Worm (Caenorhabditis elegans) whole organism, L4 larva: ENCODE measurements around the gene F32D8.14.

ENCODE experiments used
- F44E2.7 ChIP-seq: fragments of 200-800 bp; sonication (Bioruptor generic); IDR thresholded peaks from 2 replicates; pipeline ENCODE4 v2.1.2; 2022; ENCODE audit warnings: missing genetic modification characterization, missing compliant biosample characterization
- R02D3.7 ChIP-seq: fragments of 150-350 bp; sonication (generic microtip); optimal IDR thresholded peaks from 3 replicates; lab custom pipeline; 2014; ENCODE audit warnings: missing biosample characterization, missing genetic modification characterization
- T20F7.1 ChIP-seq: fragments of 200-800 bp; sonication (Bioruptor generic); optimal IDR thresholded peaks from 2 replicates; lab custom pipeline; 2018; ENCODE audit warnings: mild to moderate bottlenecking, missing genetic modification characterization, missing compliant biosample characterization
- aha-1 ChIP-seq: fragments of 150-350 bp; peaks from one replicate; lab custom pipeline; 2014; ENCODE audit warnings: missing biosample characterization, missing genetic modification characterization
- aly-2 ChIP-seq: sonication (generic microtip); optimal IDR thresholded peaks from 2 replicates; lab custom pipeline; 2018; ENCODE audit warnings: missing biosample characterization, missing genetic modification characterization
- attf-4 ChIP-seq: sonication (generic microtip); optimal IDR thresholded peaks from 3 replicates; lab custom pipeline; 2017; ENCODE audit warnings: missing biosample characterization, missing genetic modification characterization
- ceh-28 ChIP-seq: fragments of 150-350 bp; optimal IDR thresholded peaks from 2 replicates; lab custom pipeline; 2014; ENCODE audit warnings: missing biosample characterization, missing genetic modification reagents, missing genetic modification characterization
- ceh-32 ChIP-seq: sonication (generic microtip); optimal IDR thresholded peaks from 2 replicates; lab custom pipeline; 2016; ENCODE audit warnings: mild to moderate bottlenecking, missing genetic modification characterization, missing compliant biosample characterization; ENCODE audit not compliant: poor library complexity
- ceh-62 ChIP-seq: sonication (generic microtip); optimal IDR thresholded peaks from 2 replicates; lab custom pipeline; 2017; ENCODE audit warnings: missing biosample characterization, missing genetic modification characterization
- ceh-82 ChIP-seq: sonication (generic microtip); optimal IDR thresholded peaks from 2 replicates; lab custom pipeline; 2017; ENCODE audit warnings: missing biosample characterization, missing genetic modification characterization
- cey-2 ChIP-seq: sonication (generic microtip); optimal IDR thresholded peaks from 3 replicates; lab custom pipeline; 2017; ENCODE audit warnings: missing genetic modification characterization, mild to moderate bottlenecking, missing compliant biosample characterization, antibody characterized with exemption, borderline replicate concordance; ENCODE audit not compliant: insufficient read depth
- ctbp-1 ChIP-seq: fragments of 200-800 bp; sonication (Bioruptor generic); IDR thresholded peaks from 2 replicates; pipeline ENCODE4 v1.3.6; 2022; ENCODE audit warnings: missing genetic modification reagents, missing genetic modification characterization, missing compliant biosample characterization
- daf-12 ChIP-seq: fragments of 150-350 bp; optimal IDR thresholded peaks from 2 replicates; lab custom pipeline; 2014; ENCODE audit warnings: missing biosample characterization, missing genetic modification reagents, missing genetic modification characterization
- daf-16 ChIP-seq, 3 experiments: sonication (generic microtip); optimal IDR thresholded peaks; 2 replicates each; lab custom pipeline; 2016 to 2017; ENCODE audit warnings: missing genetic modification characterization in 3 of 3, missing genetic modification reagents in 3 of 3, mild to moderate bottlenecking in 2 of 3, missing compliant biosample characterization in 2 of 3, missing biosample characterization in 1 of 3, moderate library complexity in 1 of 3
- dmd-6 ChIP-seq: fragments of 200-800 bp; sonication (Bioruptor generic); IDR thresholded peaks from 2 replicates; pipeline ENCODE4 v1.3.6; 2022; ENCODE audit warnings: missing genetic modification reagents, missing genetic modification characterization, missing compliant biosample characterization
- dpl-1 ChIP-seq: fragments of 150-350 bp; optimal IDR thresholded peaks from 2 replicates; lab custom pipeline; 2014; ENCODE audit warnings: missing biosample characterization, missing genetic modification reagents, missing genetic modification characterization
- egl-43 ChIP-seq: fragments of 200-800 bp; sonication (Bioruptor generic); IDR thresholded peaks from 2 replicates; pipeline ENCODE4 v1.3.6; 2022; ENCODE audit warnings: missing genetic modification reagents, missing genetic modification characterization, missing compliant biosample characterization
- fkh-10 ChIP-seq: fragments of 150-350 bp; optimal IDR thresholded peaks from 2 replicates; lab custom pipeline; 2014; ENCODE audit warnings: missing biosample characterization, missing genetic modification reagents, missing genetic modification characterization
- gei-8 ChIP-seq: fragments of 200-800 bp; sonication (Bioruptor generic); optimal IDR thresholded peaks from 2 replicates; lab custom pipeline; 2018; ENCODE audit warnings: mild to moderate bottlenecking, missing genetic modification characterization, missing compliant biosample characterization
- hif-1 ChIP-seq, 2 experiments: sonication (generic microtip); optimal IDR thresholded peaks; 2 replicates each; lab custom pipeline; 2016 to 2017; ENCODE audit warnings: missing compliant biosample characterization in 2 of 2, missing genetic modification characterization in 2 of 2, missing genetic modification reagents in 2 of 2, missing genotype in 2 of 2, mild to moderate bottlenecking in 1 of 2
- hlh-11 ChIP-seq: fragments of 200-800 bp; sonication (Bioruptor generic); optimal IDR thresholded peaks from 2 replicates; lab custom pipeline; 2018; ENCODE audit warnings: mild to moderate bottlenecking, missing genetic modification characterization, missing compliant biosample characterization
- hlh-30 ChIP-seq: sonication (generic microtip); optimal IDR thresholded peaks from 2 replicates; lab custom pipeline; 2017; ENCODE audit warnings: antibody characterized with exemption, mild to moderate bottlenecking, missing genetic modification characterization, missing compliant biosample characterization; ENCODE audit not compliant: insufficient read depth
- hmg-1.1 ChIP-seq: fragments of 200-800 bp; sonication (Bioruptor generic); IDR thresholded peaks from 2 replicates; pipeline ENCODE4 v1.3.6; 2022; ENCODE audit warnings: missing genetic modification reagents, missing genetic modification characterization, missing compliant biosample characterization
- jun-1 ChIP-seq: fragments of 150-350 bp; optimal IDR thresholded peaks from 2 replicates; lab custom pipeline; 2014; ENCODE audit warnings: missing biosample characterization, missing genetic modification reagents, missing genetic modification characterization
- lin-1 ChIP-seq: fragments of 200-800 bp; sonication (Bioruptor generic); IDR thresholded peaks from 2 replicates; pipeline ENCODE4 v1.3.6; 2022; ENCODE audit warnings: missing genetic modification reagents, missing genetic modification characterization, missing compliant biosample characterization
- lin-29 ChIP-seq: fragments of 200-800 bp; sonication (Bioruptor generic); IDR thresholded peaks from 2 replicates; pipeline ENCODE4 v1.3.6; 2022; ENCODE audit warnings: missing genetic modification reagents, missing genetic modification characterization, missing compliant biosample characterization
- lir-3 ChIP-seq: sonication (generic microtip); optimal IDR thresholded peaks from 2 replicates; lab custom pipeline; 2016; ENCODE audit warnings: mild to moderate bottlenecking, missing genetic modification characterization, missing compliant biosample characterization
- lsy-2 ChIP-seq, 2 experiments: fragments of 150-350 bp in 1 of 2; sonication (generic microtip) in 1 of 2; optimal IDR thresholded peaks; 2 replicates each; lab custom pipeline; 2014 to 2017; ENCODE audit warnings: missing biosample characterization in 2 of 2, missing genetic modification characterization in 2 of 2
- madf-5 ChIP-seq, 2 experiments: fragments of 200-800 bp; sonication (Bioruptor generic); IDR thresholded peaks; 2 replicates each; pipeline ENCODE4 v1.3.6; 2022; ENCODE audit warnings: missing compliant biosample characterization in 2 of 2, missing genetic modification characterization in 2 of 2
- mep-1 ChIP-seq: fragments of 150-350 bp; sonication (generic microtip); optimal IDR thresholded peaks from 3 replicates; lab custom pipeline; 2014; ENCODE audit warnings: missing biosample characterization, missing genetic modification characterization
- mes-2 ChIP-seq: sonication (generic microtip); optimal IDR thresholded peaks from 2 replicates; lab custom pipeline; 2016; ENCODE audit warnings: missing genotype, mild to moderate bottlenecking, missing genetic modification characterization, missing compliant biosample characterization; ENCODE audit not compliant: poor library complexity, severe bottlenecking
- mxl-3 ChIP-seq: fragments of 200-800 bp; sonication (Bioruptor generic); optimal IDR thresholded peaks from 2 replicates; lab custom pipeline; 2018; ENCODE audit warnings: mild to moderate bottlenecking, missing genetic modification characterization, missing compliant biosample characterization
- nhr-102 ChIP-seq: sonication (generic microtip); optimal IDR thresholded peaks from 2 replicates; lab custom pipeline; 2016; ENCODE audit warnings: mild to moderate bottlenecking, missing genetic modification characterization, moderate library complexity, missing compliant biosample characterization
- nhr-11 ChIP-seq: fragments of 150-350 bp; optimal IDR thresholded peaks from 2 replicates; lab custom pipeline; 2014; ENCODE audit warnings: missing biosample characterization, missing genetic modification characterization
- nhr-237 ChIP-seq: sonication (generic microtip); optimal IDR thresholded peaks from 2 replicates; lab custom pipeline; 2017; ENCODE audit warnings: missing biosample characterization, missing genetic modification characterization
- nhr-28 ChIP-seq: fragments of 150-350 bp; optimal IDR thresholded peaks from 2 replicates; lab custom pipeline; 2014; ENCODE audit warnings: missing biosample characterization, missing genetic modification characterization
- nhr-42 ChIP-seq: fragments of 200-800 bp; sonication (Bioruptor generic); IDR thresholded peaks from 2 replicates; pipeline ENCODE4 v1.3.6; 2022; ENCODE audit warnings: missing genetic modification characterization, missing compliant biosample characterization
- nhr-6 ChIP-seq: fragments of 150-350 bp; optimal IDR thresholded peaks from 2 replicates; lab custom pipeline; 2014; ENCODE audit warnings: missing biosample characterization, missing genetic modification characterization
- saeg-2 ChIP-seq: fragments of 200-800 bp; sonication (Bioruptor generic); IDR thresholded peaks from 2 replicates; pipeline ENCODE4 v1.3.6; 2022; ENCODE audit warnings: missing genetic modification reagents, missing genetic modification characterization, missing compliant biosample characterization
- set-16 ChIP-seq: fragments of 200-800 bp; sonication (Bioruptor generic); IDR thresholded peaks from 2 replicates; pipeline ENCODE4 v1.3.6; 2022; ENCODE audit warnings: missing genetic modification reagents, missing genetic modification characterization, missing compliant biosample characterization
- spr-1 ChIP-seq: sonication (generic microtip); optimal IDR thresholded peaks from 2 replicates; lab custom pipeline; 2016; ENCODE audit warnings: mild to moderate bottlenecking, missing genetic modification characterization, missing compliant biosample characterization
- tra-1 ChIP-seq: fragments of 200-800 bp; sonication (Bioruptor generic); IDR thresholded peaks from 2 replicates; pipeline ENCODE4 v1.3.6; 2022; ENCODE audit warnings: missing genetic modification reagents, missing genetic modification characterization, missing compliant biosample characterization
- unc-62 ChIP-seq, 3 experiments: fragments of 150-350 bp in 1 of 3; sonication (generic microtip); optimal IDR thresholded peaks in 2 of 3; peaks in 1 of 3; 1 replicate in 1 of 3; 2 replicates in 2 of 3; lab custom pipeline; 2014 to 2017; ENCODE audit warnings: missing biosample characterization in 3 of 3, missing genetic modification characterization in 3 of 3, missing genetic modification reagents in 3 of 3, missing genotype in 1 of 3
- zag-1 ChIP-seq: fragments of 150-350 bp; optimal IDR thresholded peaks from 2 replicates; lab custom pipeline; 2014; ENCODE audit warnings: missing biosample characterization, missing genetic modification characterization
- zfp-3 ChIP-seq: fragments of 200-800 bp; sonication (Bioruptor generic); conservative IDR thresholded peaks from 2 replicates; pipeline ENCODE4 v1.3.6; 2022; ENCODE audit warnings: missing genetic modification reagents, missing genetic modification characterization, missing compliant biosample characterization
- zip-11 ChIP-seq: fragments of 200-800 bp; sonication (Bioruptor generic); IDR thresholded peaks from 2 replicates; pipeline ENCODE4 v1.3.6; 2022; ENCODE audit warnings: missing genetic modification characterization, missing compliant biosample characterization
- ztf-11 ChIP-seq: fragments of 150-350 bp; optimal IDR thresholded peaks from 2 replicates; lab custom pipeline; 2014; ENCODE audit warnings: missing biosample characterization, missing genetic modification characterization

Gene F32D8.14

DNA sequence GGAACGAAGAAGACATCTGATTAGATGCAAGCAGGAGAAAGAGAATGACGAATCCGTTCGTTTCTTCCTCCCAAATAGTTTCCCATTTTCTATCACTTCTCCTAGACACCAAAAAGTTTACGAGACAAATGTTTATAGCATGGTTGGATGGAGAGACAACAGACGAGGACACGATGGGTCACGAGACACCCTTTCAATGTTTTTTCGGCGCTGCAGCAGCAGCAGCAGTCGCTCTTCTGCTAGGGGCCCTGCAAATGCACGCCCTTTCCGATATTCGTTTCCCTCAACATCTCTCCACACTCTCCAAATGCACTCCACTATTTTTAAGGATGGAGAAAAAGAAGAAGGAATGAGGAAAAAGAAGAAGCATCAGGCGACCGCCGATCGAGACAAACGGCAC lies 36.2 kb downstream of the F32D8.14 start (continued):
- peak; percentile 84 for TF ChIP-seq hlh-30 (tag; lab: Kevin White, UChicago)
- peak; percentile 10 for TF ChIP-seq dpl-1 (GFP tag; lab: Kevin White, UChicago)
- peak; percentile 85 for TF ChIP-seq ctbp-1
- peak; percentile 46; the same call in 1 of the 2 replicates for TF ChIP-seq egl-43
- TF ChIP-seq ceh-32 = peak; percentile 34
- peak; percentile 51 for TF ChIP-seq mes-2 (tag; lab: Kevin White, UChicago)
- TF ChIP-seq hif-1 (tag; optimal IDR thresholded peaks at IDR 0.05; lab: Kevin White, UChicago) = peak in 1 of 2 experiments; percentile 63
- peak; percentile 47 for TF ChIP-seq mxl-3 (GFP tag; lab: Kevin White, UChicago)
- TF ChIP-seq unc-62 (GFP tag; optimal IDR thresholded peaks at IDR 0.05 in 1 of 2; lab: Kevin White, UChicago) = peak in 1 of 2 experiments; percentile 99
- no peak for TF ChIP-seq unc-62 (tag; optimal IDR thresholded peaks at IDR 0.05; lab: Kevin White, UChicago)
- TF ChIP-seq hlh-11 = peak; percentile 92
- TF ChIP-seq mep-1 = peak; percentile 81
- no peak for TF ChIP-seq zip-11 (GFP tag; lab: Robert Waterston, UW)
- peak; percentile 7 for TF ChIP-seq cey-2 (tag; lab: Kevin White, UChicago)
- TF ChIP-seq R02D3.7 (tag; lab: Kevin White, UChicago) = no peak
- TF ChIP-seq spr-1 (tag; lab: Kevin White, UChicago) = no peak
- peak; percentile 62 for TF ChIP-seq nhr-6 (tag; lab: Kevin White, UChicago)
- TF ChIP-seq aha-1 = peak; percentile 96
- TF ChIP-seq nhr-11 (tag; lab: Kevin White, UChicago) = peak; percentile 74
- TF ChIP-seq ceh-28 (tag; lab: Kevin White, UChicago) = no peak
- TF ChIP-seq F44E2.7 = no peak
- peak; percentile 45 for TF ChIP-seq fkh-10 (GFP tag; lab: Kevin White, UChicago)
- peak; percentile 74 for TF ChIP-seq set-16
- TF ChIP-seq attf-4 (tag; lab: Kevin White, UChicago) = no peak
- TF ChIP-seq zfp-3 = 0 out of 2 replicates have a peak, but pooled peaks have one; percentile 39
- TF ChIP-seq lin-29 (GFP tag; lab: Robert Waterston, UW) = 0 out of 2 replicates have a peak, but pooled peaks have one; percentile 12
- peak; percentile 66 for TF ChIP-seq zag-1 (tag; lab: Kevin White, UChicago)

DNA sequence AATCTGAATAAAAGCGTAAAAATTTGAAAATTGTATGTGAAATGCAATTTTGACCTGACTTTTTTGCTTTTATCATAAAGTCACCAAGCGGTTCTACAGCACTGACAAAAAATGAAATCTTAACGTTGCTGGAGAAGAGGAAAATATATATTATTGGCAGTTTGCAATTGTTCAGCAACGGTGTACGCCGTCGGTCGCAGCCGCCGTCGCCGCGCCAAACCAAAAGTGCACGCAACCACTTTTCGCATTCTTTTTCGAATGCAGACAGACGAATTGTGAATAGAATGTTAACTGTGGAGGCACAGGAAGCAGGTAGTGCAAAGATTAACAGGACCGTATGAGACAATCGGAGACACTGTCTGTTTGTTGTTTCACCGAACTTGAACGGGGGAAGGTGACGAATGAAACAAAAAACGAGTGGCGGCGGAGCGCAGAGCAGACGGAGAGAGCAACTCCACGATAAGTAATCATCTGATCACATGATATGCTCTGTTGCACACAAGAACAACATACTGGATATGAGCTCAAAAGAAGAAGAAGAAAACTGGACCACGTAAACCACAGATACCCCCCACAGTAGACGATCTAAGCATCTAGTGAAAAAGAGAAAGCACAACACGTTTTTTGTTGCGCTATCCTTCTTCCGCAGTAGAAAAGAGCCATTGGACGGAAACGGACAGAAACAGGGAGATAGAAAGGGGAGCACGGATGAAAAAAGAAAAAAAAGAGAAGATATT lies 37.5 kb downstream of the F32D8.14 start:
- TF ChIP-seq nhr-28 = peak; percentile 56
- no peak for TF ChIP-seq aly-2
- no peak for TF ChIP-seq zag-1 (tag; lab: Kevin White, UChicago)
- TF ChIP-seq daf-12 (tag; lab: Kevin White, UChicago) = no peak
- TF ChIP-seq nhr-102 = no peak
- TF ChIP-seq T20F7.1 (GFP tag; lab: Kevin White, UChicago) = no peak
- 0 out of 2 replicates have a peak, but pooled peaks have one; percentile 50 for TF ChIP-seq nhr-42
- TF ChIP-seq nhr-11 (tag; lab: Kevin White, UChicago) = peak; percentile 72
- TF ChIP-seq hmg-1.1 (GFP tag; lab: Robert Waterston, UW) = peak; percentile 41; the same call in 1 of the 2 replicates
- TF ChIP-seq saeg-2 (GFP tag; lab: Robert Waterston, UW) = no peak
- TF ChIP-seq dmd-6 (GFP tag; lab: Robert Waterston, UW) = peak; percentile 70
- peak; percentile 6 for TF ChIP-seq gei-8 (GFP tag; lab: Kevin White, UChicago)
- no peak for TF ChIP-seq ztf-11 (tag; lab: Kevin White, UChicago)
- no peak for TF ChIP-seq madf-5 (GFP tag; IDR thresholded peaks at IDR 0.05; lab: Robert Waterston, UW)
- TF ChIP-seq zip-11 (GFP tag; lab: Robert Waterston, UW) = no peak
- no peak for TF ChIP-seq nhr-237
- TF ChIP-seq ceh-62 = no peak
- 0 out of 2 replicates have a peak, but pooled peaks have one; percentile 5 for TF ChIP-seq set-16
- TF ChIP-seq daf-16 (GFP tag; optimal IDR thresholded peaks at IDR 0.05; lab: Kevin White, UChicago) = peak in 1 of 2 experiments; percentile 2
- peak; percentile 24 for TF ChIP-seq daf-16 (tag; optimal IDR thresholded peaks at IDR 0.05; lab: Kevin White, UChicago)
- TF ChIP-seq tra-1 (GFP tag; lab: Robert Waterston, UW) = peak; percentile 21; the same call in 1 of the 2 replicates
- no peak for TF ChIP-seq jun-1 (tag; lab: Kevin White, UChicago)
- TF ChIP-seq lsy-2 (tag; optimal IDR thresholded peaks at IDR 0.05; lab: Kevin White, UChicago) = peak in 1 of 2 experiments; percentile 9
- TF ChIP-seq aha-1 = peak; percentile 87
- no peak for TF ChIP-seq lin-1 (GFP tag; lab: Robert Waterston, UW)
- no peak for TF ChIP-seq lir-3 (tag; lab: Kevin White, UChicago)
- TF ChIP-seq hlh-30 (tag; lab: Kevin White, UChicago) = peak; percentile 15
- TF ChIP-seq ceh-82 (tag; lab: Kevin White, UChicago) = no peak
